Fruit fly (Drosophila melanogaster): ENCODE results near the gene Acer.

Gene Acer

dm6 chr2L:8572900-8573299 lies 51.2 kb downstream of the Acer start (continued):
- TF ChIP-seq nom (GFP tag; optimal IDR thresholded peaks at IDR 0.05): no peak
- no peak for TF ChIP-seq knrl (GFP tag; IDR thresholded peaks at IDR 0.05; ENCODE audit: partially characterized antibody)
- no peak for TF ChIP-seq klu (GFP tag; IDR thresholded peaks at IDR 0.05)
- 0 out of 2 replicates have a peak, but pooled peaks have one; percentile 22 for TF ChIP-seq HLH3B (GFP tag; IDR thresholded peaks at IDR 0.05)
- no peak for TF ChIP-seq CG33557 (GFP tag; optimal IDR thresholded peaks at IDR 0.05)
- TF ChIP-seq CG7357 (GFP tag; IDR thresholded peaks at IDR 0.05): no peak
- no peak for TF ChIP-seq prd (optimal IDR thresholded peaks at IDR 0.05)
- peak; percentile 57; the same call in 1 of the 3 replicates for TF ChIP-seq prd (GFP tag; IDR thresholded peaks at IDR 0.05)
- 0 out of 2 replicates have a peak, but pooled peaks have one; percentile 15 for TF ChIP-seq E2f1 (GFP tag; IDR thresholded peaks at IDR 0.05)
- TF ChIP-seq Bgb (GFP tag; IDR thresholded peaks at IDR 0.05; ENCODE audit: partially characterized antibody): no peak
- TF ChIP-seq CG6813 (GFP tag; optimal IDR thresholded peaks at IDR 0.05): peak; percentile 40
- no peak for TF ChIP-seq CG8944 (GFP tag; optimal IDR thresholded peaks at IDR 0.05)
- TF ChIP-seq CG14667 (GFP tag; IDR thresholded peaks at IDR 0.05): no peak
- TF ChIP-seq Hr51 (GFP tag; optimal IDR thresholded peaks at IDR 0.05): peak in 1 of 2 experiments; percentile 57
- no peak for TF ChIP-seq danr (GFP tag; IDR thresholded peaks at IDR 0.05)
- peak; percentile 58; the same call in 1 of the 2 replicates for TF ChIP-seq vvl (GFP tag; IDR thresholded peaks at IDR 0.05)
- TF ChIP-seq wor (GFP tag; IDR thresholded peaks at IDR 0.05): no peak
- TF ChIP-seq fd3F (GFP tag; optimal IDR thresholded peaks at IDR 0.05): peak; percentile 22
- no peak for TF ChIP-seq Sry-β (GFP tag; optimal IDR thresholded peaks at IDR 0.05)
- no peak for TF ChIP-seq CG2129 (GFP tag; IDR thresholded peaks at IDR 0.05; ENCODE audit: partially characterized antibody)
- no peak for TF ChIP-seq CG17802 (tag; optimal IDR thresholded peaks at IDR 0.05)
- TF ChIP-seq rib (GFP tag; IDR thresholded peaks at IDR 0.05): no peak
- TF ChIP-seq dysf (GFP tag; IDR thresholded peaks at IDR 0.05): peak; percentile 56; the same call in 2 of the 3 replicates
- TF ChIP-seq ind (GFP tag; optimal IDR thresholded peaks at IDR 0.05): peak; percentile 29
- TF ChIP-seq pnt (GFP tag; optimal IDR thresholded peaks at IDR 0.05): peak; percentile 24
- no peak for TF ChIP-seq fru (optimal IDR thresholded peaks at IDR 0.05)
- TF ChIP-seq CG32532 (GFP tag; IDR thresholded peaks at IDR 0.05): 0 out of 2 replicates have a peak, but pooled peaks have one; percentile 15
- 0 out of 3 replicates have a peak, but pooled peaks have one; percentile 22 for TF ChIP-seq CG14050 (GFP tag; IDR thresholded peaks at IDR 0.05)
- peak; percentile 34 for TF ChIP-seq odd (GFP tag; optimal IDR thresholded peaks at IDR 0.05)
- peak; percentile 40 for TF ChIP-seq slp2 (GFP tag; optimal IDR thresholded peaks at IDR 0.05)
- no peak for TF ChIP-seq H2.0 (GFP tag; IDR thresholded peaks at IDR 0.05)
- no peak for TF ChIP-seq CG6654 (GFP tag; optimal IDR thresholded peaks at IDR 0.05)
- no peak for TF ChIP-seq CG34422 (GFP tag; IDR thresholded peaks at IDR 0.05)
- TF ChIP-seq tio (GFP tag; optimal IDR thresholded peaks at IDR 0.05): peak; percentile 14
- no peak for TF ChIP-seq bigmax (GFP tag; optimal IDR thresholded peaks at IDR 0.05)
- no peak for TF ChIP-seq ken (GFP tag; IDR thresholded peaks at IDR 0.05)
- no peak for TF ChIP-seq sc (optimal IDR thresholded peaks at IDR 0.05)
- TF ChIP-seq sc (GFP tag; optimal IDR thresholded peaks at IDR 0.05): no peak
- no peak for TF ChIP-seq CG32767 (GFP tag; IDR thresholded peaks at IDR 0.05)
- TF ChIP-seq Trl (optimal IDR thresholded peaks at IDR 0.05): no peak
- peak; percentile 10 for TF ChIP-seq Trl (GFP tag; optimal IDR thresholded peaks at IDR 0.05)
- peak; percentile 8 for TF ChIP-seq gcm2 (GFP tag; optimal IDR thresholded peaks at IDR 0.05)
- peak; percentile 23 for TF ChIP-seq cwo (GFP tag; optimal IDR thresholded peaks at IDR 0.05)
- peak; percentile 57 for TF ChIP-seq phol (tag; optimal IDR thresholded peaks at IDR 0.05)
- TF ChIP-seq bsh (GFP tag; optimal IDR thresholded peaks at IDR 0.05): peak; percentile 13 to 61
- no peak for TF ChIP-seq Aef1 (GFP tag; IDR thresholded peaks at IDR 0.05)
- TF ChIP-seq wdn (GFP tag; IDR thresholded peaks at IDR 0.05): no peak
- TF ChIP-seq CG4282 (GFP tag; optimal IDR thresholded peaks at IDR 0.05): no peak
- no peak for TF ChIP-seq cg (GFP tag; optimal IDR thresholded peaks at IDR 0.05)
- TF ChIP-seq CG12236 (GFP tag; optimal IDR thresholded peaks at IDR 0.05): no peak
- no peak for TF ChIP-seq NK7.1 (GFP tag; optimal IDR thresholded peaks at IDR 0.05)
- no peak for TF ChIP-seq Antp (GFP tag; optimal IDR thresholded peaks at IDR 0.05)
